Worm (Caenorhabditis elegans) whole organism, early embryonic: ENCODE data around the gene ugt-46.

Experiments
- B0310.2 ChIP-seq: sonication (generic microtip); optimal IDR thresholded peaks from 2 replicates; lab custom pipeline; 2016; ENCODE audit warnings: mild to moderate bottlenecking, missing genetic modification characterization, missing compliant biosample characterization
- F13C5.2 ChIP-seq: sonication (generic microtip); optimal IDR thresholded peaks from 2 replicates; lab custom pipeline; 2017; ENCODE audit warnings: mild to moderate bottlenecking, missing genetic modification characterization, inconsistent platforms, missing compliant biosample characterization
- aly-1 ChIP-seq: sonication (generic microtip); optimal IDR thresholded peaks from 2 replicates; lab custom pipeline; 2016; ENCODE audit warnings: missing genetic modification characterization, missing compliant biosample characterization
- ama-1 ChIP-seq: fragments of 150-350 bp; optimal IDR thresholded peaks from 2 replicates; lab custom pipeline; 2014
- ceh-13 ChIP-seq: fragments of 200-800 bp; sonication (Bioruptor generic); optimal IDR thresholded peaks from 2 replicates; lab custom pipeline; 2018; ENCODE audit warnings: mild to moderate bottlenecking, missing genetic modification characterization, missing compliant biosample characterization
- ceh-36 ChIP-seq: sonication (generic microtip); optimal IDR thresholded peaks from 2 replicates; lab custom pipeline; 2016; ENCODE audit warnings: missing genetic modification characterization, inconsistent platforms, missing compliant biosample characterization
- ets-7 ChIP-seq: sonication (generic microtip); optimal IDR thresholded peaks from 2 replicates; lab custom pipeline; 2016; ENCODE audit warnings: missing genotype, missing genetic modification characterization, missing compliant biosample characterization
- flt-1 ChIP-seq: fragments of 200-800 bp; sonication (Bioruptor generic); IDR thresholded peaks from 2 replicates; pipeline ENCODE4 v1.3.6; 2022; ENCODE audit warnings: missing genetic modification characterization, missing compliant biosample characterization
- hmbx-1 ChIP-seq: sonication (generic microtip); optimal IDR thresholded peaks from 2 replicates; lab custom pipeline; 2016; ENCODE audit warnings: mild to moderate bottlenecking, missing genetic modification characterization, missing compliant biosample characterization
- hmg-4 ChIP-seq: fragments of 200-800 bp; sonication (Bioruptor generic); optimal IDR thresholded peaks from 2 replicates; lab custom pipeline; 2018; ENCODE audit warnings: mild to moderate bottlenecking, missing genetic modification characterization, missing compliant biosample characterization
- hnd-1 ChIP-seq: sonication (generic microtip); optimal IDR thresholded peaks from 2 replicates; lab custom pipeline; 2016; ENCODE audit warnings: missing genetic modification characterization, missing compliant biosample characterization
- pes-1 ChIP-seq: fragments of 200-800 bp; sonication (Bioruptor generic); IDR thresholded peaks from 2 replicates; pipeline ENCODE4 v1.3.6; 2022; ENCODE audit warnings: missing genetic modification reagents, missing genetic modification characterization, missing compliant biosample characterization
- scrt-1 ChIP-seq: fragments of 200-800 bp; sonication (Bioruptor generic); IDR thresholded peaks from 2 replicates; pipeline ENCODE4 v1.3.6; 2022; ENCODE audit warnings: missing genetic modification characterization, missing compliant biosample characterization
- sea-1 ChIP-seq: fragments of 200-800 bp; sonication (Bioruptor generic); conservative IDR thresholded peaks from 2 replicates; pipeline ENCODE4 v1.3.6; 2022; ENCODE audit warnings: missing genetic modification characterization, missing compliant biosample characterization
- tbx-11 ChIP-seq: fragments of 200-800 bp; sonication (Bioruptor generic); IDR thresholded peaks from 2 replicates; pipeline ENCODE4 v1.3.6; 2022; ENCODE audit warnings: missing genetic modification characterization, missing compliant biosample characterization
- tbx-37 ChIP-seq: fragments of 200-800 bp; sonication (Bioruptor generic); conservative IDR thresholded peaks from 2 replicates; pipeline ENCODE4 v1.3.6; 2022; ENCODE audit warnings: missing genetic modification reagents, missing genetic modification characterization, missing compliant biosample characterization
- tra-4 ChIP-seq: sonication (generic microtip); optimal IDR thresholded peaks from 2 replicates; lab custom pipeline; 2017; ENCODE audit warnings: missing genetic modification characterization, missing compliant biosample characterization

ugt-46 gene

DNA sequence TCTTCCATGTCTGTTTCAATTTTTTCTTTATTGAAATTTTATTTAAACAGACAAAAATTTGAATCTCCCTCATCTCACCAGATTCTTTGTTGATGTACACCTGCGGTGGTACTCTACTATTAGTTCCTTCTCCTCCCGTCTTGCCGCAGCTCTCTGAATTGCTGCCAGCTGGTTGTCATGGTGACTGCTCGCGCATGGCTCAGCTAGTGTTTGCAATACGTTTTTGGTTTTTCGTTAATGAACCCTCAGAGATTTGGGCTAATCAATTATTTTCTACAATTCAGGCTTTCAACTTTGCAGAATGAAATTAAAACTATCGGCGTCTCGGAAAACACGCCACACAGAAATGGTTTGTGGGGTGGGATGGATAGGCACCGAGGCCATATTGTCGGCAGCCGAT, 48.9 kb downstream of the ugt-46 start, which contains the start of gene che-2:
Gene che-2 (plus strand): TSS at position 301 of the 400 bp plus-strand sequence.
- TF ChIP-seq sea-1 (GFP tag; lab: Robert Waterston, UW), result no peak
- TF ChIP-seq ceh-13 (GFP tag; lab: Kevin White, UChicago), result no peak
- no peak for TF ChIP-seq tbx-11
- no peak for TF ChIP-seq tra-4 (tag; lab: Kevin White, UChicago)
- no peak for TF ChIP-seq flt-1 (GFP tag; lab: Robert Waterston, UW)
- TF ChIP-seq hnd-1 (tag; lab: Kevin White, UChicago), result no peak
- no peak for TF ChIP-seq B0310.2 (tag; lab: Kevin White, UChicago)

DNA sequence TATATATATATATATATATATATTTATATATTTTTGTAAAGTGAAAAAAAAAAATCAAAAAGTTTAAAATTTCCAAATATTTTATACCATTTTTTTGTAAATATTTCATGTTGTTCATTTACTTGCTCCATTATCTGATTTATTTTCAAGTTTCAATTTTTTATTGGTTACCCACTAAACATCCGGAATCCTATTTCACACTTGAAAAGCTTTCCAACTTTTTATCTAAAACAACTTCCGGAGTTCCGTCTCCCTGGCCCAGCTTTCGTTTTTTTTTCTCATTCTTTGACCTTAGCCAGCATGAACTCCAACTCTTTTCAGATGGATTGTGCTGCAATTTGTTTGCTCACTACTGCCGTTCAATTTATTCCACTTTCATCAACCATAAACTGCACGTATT, 53.8 kb downstream of the ugt-46 start, which contains the start of gene F38G1.3:
Gene F38G1.3 (plus strand): TSS at position 301 of the 400 bp plus-strand sequence.
- TF ChIP-seq ama-1 (lab: Kevin White, UChicago) (no peak), B0310.2 (tag; lab: Kevin White, UChicago) (no peak), ceh-13 (GFP tag; lab: Kevin White, UChicago) (no peak), flt-1 (GFP tag; lab: Robert Waterston, UW) (no peak), F13C5.2 (tag; lab: Kevin White, UChicago) (no peak), ceh-36 (tag; lab: Kevin White, UChicago) (no peak), tbx-37 (no peak), ets-7 (no peak), sea-1 (GFP tag; lab: Robert Waterston, UW) (no peak), hnd-1 (tag; lab: Kevin White, UChicago) (no peak), pes-1 (GFP tag; lab: Robert Waterston, UW) (no peak), tbx-11 (no peak), scrt-1 (GFP tag; lab: Robert Waterston, UW) (no peak), hmbx-1 (tag; lab: Kevin White, UChicago) (no peak), aly-1 (tag; lab: Kevin White, UChicago) (no peak), tra-4 (tag; lab: Kevin White, UChicago) (no peak), hmg-4 (GFP tag; lab: Kevin White, UChicago) (no peak)
